Worm (Caenorhabditis elegans): Measurements from ENCODE around the gene C55A1.6.
A peak's percentile ranks its signal among the peaks of the same experiment; 100 is the strongest.

Gene C55A1.6

DNA sequence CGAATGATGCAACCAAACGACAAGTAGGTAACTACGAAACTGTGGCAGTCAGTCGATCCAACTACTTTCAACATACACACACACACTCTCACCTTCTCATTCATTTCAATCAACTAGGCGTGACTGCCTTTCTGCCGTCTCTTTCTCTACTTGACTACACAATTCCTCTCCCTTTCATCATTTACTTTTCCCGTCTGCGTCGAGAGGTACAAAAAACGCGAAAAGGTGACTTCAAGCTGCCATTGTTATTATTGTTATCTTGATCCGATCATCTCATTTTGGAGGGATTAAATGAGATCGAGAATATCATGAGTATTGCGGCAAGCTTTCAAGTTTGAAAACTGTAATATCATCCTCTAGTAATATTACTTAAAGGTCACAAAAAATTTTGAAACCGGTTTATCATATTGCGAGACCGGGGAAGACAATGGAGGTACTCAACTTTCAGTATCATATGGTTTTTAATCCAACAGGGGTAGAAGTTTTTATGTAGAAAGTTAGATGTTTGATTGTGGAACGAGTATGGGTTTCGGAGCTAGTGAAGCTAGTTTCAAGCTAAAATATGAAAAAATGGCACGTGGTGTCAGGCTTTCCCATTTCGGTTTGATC, 16.3 kb downstream of the C55A1.6 start (continued):
- TF ChIP-seq attf-5 (GFP tag; optimal IDR thresholded peaks at IDR 0.05) (peak; percentile 33), gei-17 (GFP tag; optimal IDR thresholded peaks at IDR 0.05) (no peak), egl-44 (GFP tag; IDR thresholded peaks at IDR 0.05) (no peak), D2030.7 (GFP tag; IDR thresholded peaks at IDR 0.05) (no peak), nhr-120 (GFP tag; IDR thresholded peaks at IDR 0.05) (no peak), nfyb-1 (GFP tag; IDR thresholded peaks at IDR 0.05) (no peak), unc-130 (GFP tag; optimal IDR thresholded peaks at IDR 0.05) (no peak), atf-7 (tag; optimal IDR thresholded peaks at IDR 0.05) (no peak), hmg-20 (GFP tag; IDR thresholded peaks at IDR 0.05) (no peak)

DNA sequence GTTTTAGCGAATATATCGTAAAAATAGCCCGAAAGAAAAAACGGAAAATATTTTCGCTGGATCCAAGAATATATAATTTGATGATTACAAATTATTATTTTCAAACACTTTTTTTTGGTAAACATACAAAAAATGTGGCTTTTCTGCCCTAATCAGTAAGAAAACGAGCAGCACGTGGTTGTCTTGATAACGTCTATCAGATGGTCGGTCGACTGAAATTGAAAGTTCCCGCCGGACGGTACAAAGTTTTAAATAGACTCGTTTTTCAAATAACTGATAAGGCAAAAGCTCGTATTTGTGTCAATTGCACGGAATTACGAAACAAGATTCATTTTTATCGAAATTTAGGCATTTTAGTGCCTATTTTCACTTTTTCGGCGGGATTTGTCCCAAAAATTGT, 18.9 kb downstream of the C55A1.6 start:
- TF ChIP-seq madf-6 (GFP tag; IDR thresholded peaks at IDR 0.05) (no peak), madf-10 (tag; optimal IDR thresholded peaks at IDR 0.05) (no peak), gei-17 (GFP tag; optimal IDR thresholded peaks at IDR 0.05) (no peak), madf-3 (GFP tag; IDR thresholded peaks at IDR 0.05) (no peak), lsl-1 (GFP tag; optimal IDR thresholded peaks at IDR 0.05) (no peak), mxl-1 (tag; optimal IDR thresholded peaks at IDR 0.05) (no peak), aptf-2 (GFP tag; conservative IDR thresholded peaks at IDR 0.05) (no peak), B0261.1 (tag; optimal IDR thresholded peaks at IDR 0.05) (no peak), nfya-2 (GFP tag; IDR thresholded peaks at IDR 0.05) (no peak), nfyb-1 (GFP tag; IDR thresholded peaks at IDR 0.05) (0 out of 2 replicates have a peak, but pooled peaks have one; percentile 11), lsy-27 (tag; optimal IDR thresholded peaks at IDR 0.05; ENCODE audit: borderline replicate concordance, insufficient read depth) (no peak), ceh-91 (GFP tag; IDR thresholded peaks at IDR 0.05) (no peak), rpc-1 (optimal IDR thresholded peaks at IDR 0.05) (no peak), rpc-1 (tag; optimal IDR thresholded peaks at IDR 0.05) (no peak), lin-26 (GFP tag; IDR thresholded peaks at IDR 0.05) (no peak), lir-1 (GFP tag; conservative IDR thresholded peaks at IDR 0.05) (0 out of 2 replicates have a peak, but pooled peaks have one; percentile 11), K11D2.4 (GFP tag; IDR thresholded peaks at IDR 0.05) (no peak), ztf-26 (tag; optimal IDR thresholded peaks at IDR 0.05) (no peak), F37B4.10 (GFP tag; IDR thresholded peaks at IDR 0.05) (no peak), nhr-90 (tag; optimal IDR thresholded peaks at IDR 0.05) (no peak), ztf-22 (GFP tag; optimal IDR thresholded peaks at IDR 0.05) (peak; percentile 46), bed-1 (GFP tag; IDR thresholded peaks at IDR 0.05) (no peak), atf-7 (tag; optimal IDR thresholded peaks at IDR 0.05) (peak; percentile 64), sea-2 (GFP tag; IDR thresholded peaks at IDR 0.05) (no peak), ceh-27 (GFP tag; optimal IDR thresholded peaks at IDR 0.05) (no peak), unc-62 (GFP tag; optimal IDR thresholded peaks at IDR 0.05) (peak; percentile 20), ceh-58 (GFP tag; IDR thresholded peaks at IDR 0.05) (no peak), ZK185.1 (tag; optimal IDR thresholded peaks at IDR 0.05; ENCODE audit: poor library complexity, severe bottlenecking) (no peak), akir-1 (GFP tag; optimal IDR thresholded peaks at IDR 0.05) (no peak), dox-1 (GFP tag; IDR thresholded peaks at IDR 0.05) (0 out of 2 replicates have a peak, but pooled peaks have one; percentile 49), cebp-1 (GFP tag; IDR thresholded peaks at IDR 0.05) (peak; percentile 47; the same call in 1 of the 2 replicates), cebp-1 (tag; optimal IDR thresholded peaks at IDR 0.05) (no peak), efl-1 (GFP tag; optimal IDR thresholded peaks at IDR 0.05) (no peak), snpc-1.3 (tag; optimal IDR thresholded peaks at IDR 0.05; ENCODE audit: insufficient read depth) (no peak), ceh-100 (GFP tag; IDR thresholded peaks at IDR 0.05) (no peak), sptf-2 (GFP tag; optimal IDR thresholded peaks at IDR 0.05) (no peak), egl-44 (GFP tag; IDR thresholded peaks at IDR 0.05) (no peak), snpc-3.4 (tag; optimal IDR thresholded peaks at IDR 0.05) (no peak), nhr-120 (GFP tag; IDR thresholded peaks at IDR 0.05) (no peak), ekl-4 (GFP tag; IDR thresholded peaks at IDR 0.05) (no peak), ceh-40 (GFP tag; IDR thresholded peaks at IDR 0.05) (no peak), C17E4.6 (GFP tag; IDR thresholded peaks at IDR 0.05) (no peak), F33H1.4 (GFP tag; IDR thresholded peaks at IDR 0.05) (no peak)

All from whole organism, young adult.